Worm (Caenorhabditis elegans): Measurements from ENCODE around the gene spp-10.

DNA sequence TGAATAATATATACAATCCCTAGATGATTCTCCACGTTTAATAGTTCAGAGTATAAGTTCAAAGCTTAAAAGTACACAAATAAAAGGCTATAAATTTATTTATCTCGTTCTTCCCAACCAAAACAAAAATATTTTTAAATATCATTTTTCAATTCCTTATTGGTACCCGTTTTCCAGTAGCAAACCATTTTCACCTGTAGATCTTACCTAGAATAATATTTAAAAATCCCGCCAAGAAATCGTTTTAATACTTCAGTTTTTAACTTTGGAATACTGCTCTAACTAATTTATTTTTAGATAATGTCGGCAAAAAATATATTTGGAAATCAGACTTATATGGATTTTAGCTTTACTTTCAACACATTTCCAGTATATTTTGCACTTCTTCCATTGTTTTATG lies 15.3 kb downstream of the spp-10 start, which contains the start of gene sru-7:
- TF ChIP-seq F44E2.7 (GFP tag; IDR thresholded peaks at IDR 0.05) (no peak), nhr-237 (tag; optimal IDR thresholded peaks at IDR 0.05) (no peak), ces-1 (GFP tag; optimal IDR thresholded peaks at IDR 0.05) (no peak), lin-39 (tag; optimal IDR thresholded peaks at IDR 0.05) (no peak), snpc-4 (tag; optimal IDR thresholded peaks at IDR 0.05) (no peak), Y5F2A.4 (GFP tag; optimal IDR thresholded peaks at IDR 0.05) (no peak), spr-3 (GFP tag; optimal IDR thresholded peaks at IDR 0.05) (no peak)
